Fruit fly (Drosophila melanogaster): Measurements from ENCODE around the gene Eip74EF.

Eip74EF gene

dm6 chr3L:17513893-17514616 is 105.1 kb downstream of the Eip74EF start, which contains the start of the genes U4-U6-60K and CG7564 (continued):
- peak; percentile 96 for TF ChIP-seq nerfin-2 (GFP tag; IDR thresholded peaks at IDR 0.05; ENCODE audit: partially characterized antibody)
- TF ChIP-seq ash1 (GFP tag; optimal IDR thresholded peaks at IDR 0.05) = no peak
- TF ChIP-seq Dref (GFP tag; IDR thresholded peaks at IDR 0.05) = peak; percentile 38; the same call in 1 of the 2 replicates
- TF ChIP-seq CG14667 (GFP tag; IDR thresholded peaks at IDR 0.05) = 0 out of 2 replicates have a peak, but pooled peaks have one; percentile 30
- no peak for TF ChIP-seq cas (GFP tag; IDR thresholded peaks at IDR 0.05)
- no peak for TF ChIP-seq NC2β (GFP tag; optimal IDR thresholded peaks at IDR 0.05)
- TF ChIP-seq jing (GFP tag; optimal IDR thresholded peaks at IDR 0.05) = no peak
- peak; percentile 91 for TF ChIP-seq sna (GFP tag; IDR thresholded peaks at IDR 0.05; ENCODE audit: partially characterized antibody)
- peak; percentile 13; the same call in 1 of the 2 replicates for TF ChIP-seq HLH3B (GFP tag; IDR thresholded peaks at IDR 0.05)
- no peak for TF ChIP-seq ab (GFP tag; optimal IDR thresholded peaks at IDR 0.05)
- TF ChIP-seq Fer2 (tag; optimal IDR thresholded peaks at IDR 0.05) = peak; percentile 43
- peak; percentile 25 for TF ChIP-seq Sox102F (GFP tag; optimal IDR thresholded peaks at IDR 0.05)
- TF ChIP-seq psq (GFP tag; optimal IDR thresholded peaks at IDR 0.05) = peak; percentile 16
- TF ChIP-seq run (tag; optimal IDR thresholded peaks at IDR 0.05) = no peak
- peak; percentile 44 for TF ChIP-seq CG1603 (tag; optimal IDR thresholded peaks at IDR 0.05)
- peak; percentile 67 for TF ChIP-seq ind (GFP tag; optimal IDR thresholded peaks at IDR 0.05)
- no peak for TF ChIP-seq CG8089 (GFP tag; optimal IDR thresholded peaks at IDR 0.05)
- TF ChIP-seq amos (GFP tag; IDR thresholded peaks at IDR 0.05; ENCODE audit: partially characterized antibody) = peak; percentile 98
- TF ChIP-seq CG12299 (tag; optimal IDR thresholded peaks at IDR 0.05) = peak; percentile 11
- peak in 1 of 3 experiments; percentile 69 for TF ChIP-seq lola (GFP tag; optimal IDR thresholded peaks at IDR 0.05)
- peak; percentile 97 for TF ChIP-seq Bgb (GFP tag; IDR thresholded peaks at IDR 0.05; ENCODE audit: partially characterized antibody)
- peak; percentile 81 for TF ChIP-seq Hr3 (GFP tag; optimal IDR thresholded peaks at IDR 0.05)
- TF ChIP-seq da (GFP tag; optimal IDR thresholded peaks at IDR 0.05) = no peak
- peak; percentile 95 for TF ChIP-seq Ets65A (GFP tag)
- TF ChIP-seq CG4617 (GFP tag; optimal IDR thresholded peaks at IDR 0.05; ENCODE audit: borderline replicate concordance) = peak; percentile 72
- peak; percentile 45 for TF ChIP-seq CG7928 (GFP tag; optimal IDR thresholded peaks at IDR 0.05)
- peak; percentile 84 for TF ChIP-seq Dbx (GFP tag; IDR thresholded peaks at IDR 0.05)
- peak; percentile 55 for TF ChIP-seq CG4424 (GFP tag; optimal IDR thresholded peaks at IDR 0.05)
- peak; percentile 43 for TF ChIP-seq tgo (GFP tag; IDR thresholded peaks at IDR 0.05)
- peak; percentile 81 for TF ChIP-seq CG2120 (GFP tag; optimal IDR thresholded peaks at IDR 0.05)
- TF ChIP-seq lov (optimal IDR thresholded peaks at IDR 0.05) = no peak
- no peak for TF ChIP-seq lov (GFP tag; IDR thresholded peaks at IDR 0.05)
- peak; percentile 89 for TF ChIP-seq CG17361 (GFP tag; IDR thresholded peaks at IDR 0.05)
- peak; percentile 84 for TF ChIP-seq CG3847 (GFP tag; IDR thresholded peaks at IDR 0.05)
- peak; percentile 32 for TF ChIP-seq D19B (GFP tag; optimal IDR thresholded peaks at IDR 0.05)
- TF ChIP-seq Fer3 (tag; optimal IDR thresholded peaks at IDR 0.05) = peak; percentile 18
- peak; percentile 51 for TF ChIP-seq CG10366 (GFP tag; IDR thresholded peaks at IDR 0.05)
- peak; percentile 63 for TF ChIP-seq lilli (GFP tag; optimal IDR thresholded peaks at IDR 0.05)
- TF ChIP-seq org-1 (GFP tag; optimal IDR thresholded peaks at IDR 0.05) = no peak
- peak; percentile 45 for TF ChIP-seq CG1792 (GFP tag; optimal IDR thresholded peaks at IDR 0.05)
- TF ChIP-seq bab2 (GFP tag; optimal IDR thresholded peaks at IDR 0.05) = no peak
- peak; percentile 45 for TF ChIP-seq CG11723 (GFP tag; optimal IDR thresholded peaks at IDR 0.05)
- TF ChIP-seq CG4854 (GFP tag; optimal IDR thresholded peaks at IDR 0.05) = peak; percentile 22
- TF ChIP-seq CG32772 (GFP tag; IDR thresholded peaks at IDR 0.05) = no peak
- TF ChIP-seq lmd (GFP tag; IDR thresholded peaks at IDR 0.05) = peak; percentile 62; the same call in 1 of the 2 replicates
- TF ChIP-seq CG11247 (GFP tag; IDR thresholded peaks at IDR 0.05) = 0 out of 2 replicates have a peak, but pooled peaks have one; percentile 43
- TF ChIP-seq Meics (GFP tag; optimal IDR thresholded peaks at IDR 0.05) = peak; percentile 73
- TF ChIP-seq Eip74EF (GFP tag; optimal IDR thresholded peaks at IDR 0.05) = no peak
- TF ChIP-seq CG8765 (GFP tag; IDR thresholded peaks at IDR 0.05) = peak; percentile 49; the same call in 1 of the 2 replicates
